Worm (Caenorhabditis elegans) whole organism, L4 larva: Measurements from ENCODE around the gene mpz-1.

Experiments
- D1046.2 ChIP-seq: fragments of 200-800 bp; sonication (Bioruptor generic); IDR thresholded peaks from 2 replicates; pipeline ENCODE4 v1.3.6; 2022; ENCODE audit warnings: missing genetic modification characterization, missing compliant biosample characterization
- F10B5.3 ChIP-seq: sonication (generic microtip); optimal IDR thresholded peaks from 2 replicates; lab custom pipeline; 2016; ENCODE audit warnings: mild to moderate bottlenecking, missing genetic modification characterization, missing compliant biosample characterization
- F44E2.7 ChIP-seq: fragments of 200-800 bp; sonication (Bioruptor generic); IDR thresholded peaks from 2 replicates; pipeline ENCODE4 v2.1.2; 2022; ENCODE audit warnings: missing genetic modification characterization, missing compliant biosample characterization
- T20F7.1 ChIP-seq: fragments of 200-800 bp; sonication (Bioruptor generic); optimal IDR thresholded peaks from 2 replicates; lab custom pipeline; 2018; ENCODE audit warnings: mild to moderate bottlenecking, missing genetic modification characterization, missing compliant biosample characterization
- T26A8.4 ChIP-seq: fragments of 200-800 bp; sonication (Bioruptor generic); IDR thresholded peaks from 2 replicates; pipeline ENCODE4 v1.3.6; 2022; ENCODE audit warnings: missing genetic modification characterization, missing compliant biosample characterization
- Y75B8A.6 ChIP-seq: fragments of 200-800 bp; sonication (Bioruptor generic); IDR thresholded peaks from 2 replicates; pipeline ENCODE4 v1.3.6; 2022; ENCODE audit warnings: missing genetic modification reagents, missing genetic modification characterization, missing compliant biosample characterization
- ZK546.5 ChIP-seq, 2 experiments: sonication (generic microtip); optimal IDR thresholded peaks; 2 replicates each; lab custom pipeline; 2017; ENCODE audit warnings: missing biosample characterization in 2 of 2, missing genetic modification characterization in 2 of 2
- ama-1 ChIP-seq: fragments of 150-350 bp; optimal IDR thresholded peaks from 2 replicates; lab custom pipeline; 2014; ENCODE audit warnings: inconsistent platforms, mixed read lengths
- arid-1 ChIP-seq: fragments of 200-800 bp; sonication (Bioruptor generic); conservative IDR thresholded peaks from 2 replicates; pipeline ENCODE4 v1.3.6; 2022; ENCODE audit warnings: missing genetic modification reagents, missing genetic modification characterization, missing compliant biosample characterization
- attf-4 ChIP-seq: sonication (generic microtip); optimal IDR thresholded peaks from 3 replicates; lab custom pipeline; 2017; ENCODE audit warnings: missing biosample characterization, missing genetic modification characterization
- ceh-28 ChIP-seq: fragments of 150-350 bp; optimal IDR thresholded peaks from 2 replicates; lab custom pipeline; 2014; ENCODE audit warnings: missing biosample characterization, missing genetic modification reagents, missing genetic modification characterization
- ces-1 ChIP-seq: fragments of 150-350 bp; sonication (generic microtip); optimal IDR thresholded peaks from 4 replicates; lab custom pipeline; 2014; ENCODE audit warnings: missing biosample characterization, missing genetic modification reagents, missing genetic modification characterization
- egl-43 ChIP-seq: fragments of 200-800 bp; sonication (Bioruptor generic); IDR thresholded peaks from 2 replicates; pipeline ENCODE4 v1.3.6; 2022; ENCODE audit warnings: missing genetic modification reagents, missing genetic modification characterization, missing compliant biosample characterization
- hlh-11 ChIP-seq: fragments of 200-800 bp; sonication (Bioruptor generic); optimal IDR thresholded peaks from 2 replicates; lab custom pipeline; 2018; ENCODE audit warnings: mild to moderate bottlenecking, missing genetic modification characterization, missing compliant biosample characterization
- hlh-30 ChIP-seq: sonication (generic microtip); optimal IDR thresholded peaks from 2 replicates; lab custom pipeline; 2017; ENCODE audit warnings: antibody characterized with exemption, mild to moderate bottlenecking, missing genetic modification characterization, missing compliant biosample characterization; ENCODE audit not compliant: insufficient read depth
- hmg-1.1 ChIP-seq: fragments of 200-800 bp; sonication (Bioruptor generic); IDR thresholded peaks from 2 replicates; pipeline ENCODE4 v1.3.6; 2022; ENCODE audit warnings: missing genetic modification reagents, missing genetic modification characterization, missing compliant biosample characterization
- lim-7 ChIP-seq: fragments of 200-800 bp; sonication (Bioruptor generic); IDR thresholded peaks from 2 replicates; pipeline ENCODE4 v1.3.6; 2022; ENCODE audit warnings: missing genetic modification characterization, missing compliant biosample characterization
- lin-1 ChIP-seq: fragments of 200-800 bp; sonication (Bioruptor generic); IDR thresholded peaks from 2 replicates; pipeline ENCODE4 v1.3.6; 2022; ENCODE audit warnings: missing genetic modification reagents, missing genetic modification characterization, missing compliant biosample characterization
- lin-15B ChIP-seq: fragments of 150-350 bp; sonication (generic microtip); optimal IDR thresholded peaks from 3 replicates; lab custom pipeline; 2014; ENCODE audit warnings: missing biosample characterization, missing genetic modification characterization
- madf-5 ChIP-seq, 2 experiments: fragments of 200-800 bp; sonication (Bioruptor generic); IDR thresholded peaks; 2 replicates each; pipeline ENCODE4 v1.3.6; 2022; ENCODE audit warnings: missing compliant biosample characterization in 2 of 2, missing genetic modification characterization in 2 of 2
- mxl-2 ChIP-seq: fragments of 200-800 bp; sonication (Bioruptor generic); conservative IDR thresholded peaks from 2 replicates; pipeline ENCODE4 v1.3.6; 2022; ENCODE audit warnings: missing genetic modification reagents, missing genetic modification characterization, missing compliant biosample characterization
- nhr-102 ChIP-seq: sonication (generic microtip); optimal IDR thresholded peaks from 2 replicates; lab custom pipeline; 2016; ENCODE audit warnings: mild to moderate bottlenecking, missing genetic modification characterization, moderate library complexity, missing compliant biosample characterization
- nhr-25 ChIP-seq: sonication (generic microtip); optimal IDR thresholded peaks from 2 replicates; lab custom pipeline; 2017; ENCODE audit warnings: missing genetic modification characterization, mild to moderate bottlenecking, missing compliant biosample characterization, antibody characterized with exemption, moderate library complexity, borderline replicate concordance; ENCODE audit not compliant: insufficient read depth
- nhr-42 ChIP-seq: fragments of 200-800 bp; sonication (Bioruptor generic); IDR thresholded peaks from 2 replicates; pipeline ENCODE4 v1.3.6; 2022; ENCODE audit warnings: missing genetic modification characterization, missing compliant biosample characterization
- nhr-48 ChIP-seq: sonication (generic microtip); optimal IDR thresholded peaks from 2 replicates; lab custom pipeline; 2016; ENCODE audit warnings: mild to moderate bottlenecking, missing genetic modification characterization, missing compliant biosample characterization
- nhr-77 ChIP-seq: fragments of 150-350 bp; optimal IDR thresholded peaks from 2 replicates; lab custom pipeline; 2014; ENCODE audit warnings: missing biosample characterization, missing genetic modification characterization
- set-16 ChIP-seq: fragments of 200-800 bp; sonication (Bioruptor generic); IDR thresholded peaks from 2 replicates; pipeline ENCODE4 v1.3.6; 2022; ENCODE audit warnings: missing genetic modification reagents, missing genetic modification characterization, missing compliant biosample characterization
- skn-1 ChIP-seq: fragments of 150-350 bp; optimal IDR thresholded peaks from 2 replicates; lab custom pipeline; 2014; ENCODE audit warnings: missing biosample characterization, missing genetic modification characterization
- snpc-4 ChIP-seq: fragments of 150-350 bp; optimal IDR thresholded peaks from 2 replicates; lab custom pipeline; 2014; ENCODE audit warnings: missing biosample characterization, missing genetic modification characterization
- tag-97 ChIP-seq: fragments of 200-800 bp; sonication (Bioruptor generic); IDR thresholded peaks from 2 replicates; pipeline ENCODE4 v1.3.6; 2022; ENCODE audit warnings: missing genetic modification characterization, missing compliant biosample characterization
- unc-130 ChIP-seq: sonication (generic microtip); optimal IDR thresholded peaks from 2 replicates; lab custom pipeline; 2016; ENCODE audit warnings: missing genetic modification reagents, missing genetic modification characterization, missing compliant biosample characterization
- unc-62 ChIP-seq, 3 experiments: fragments of 150-350 bp in 1 of 3; sonication (generic microtip); optimal IDR thresholded peaks in 2 of 3; peaks in 1 of 3; 1 replicate in 1 of 3; 2 replicates in 2 of 3; lab custom pipeline; 2014 to 2017; ENCODE audit warnings: missing biosample characterization in 3 of 3, missing genetic modification characterization in 3 of 3, missing genetic modification reagents in 3 of 3, missing genotype in 1 of 3

mpz-1 gene

DNA sequence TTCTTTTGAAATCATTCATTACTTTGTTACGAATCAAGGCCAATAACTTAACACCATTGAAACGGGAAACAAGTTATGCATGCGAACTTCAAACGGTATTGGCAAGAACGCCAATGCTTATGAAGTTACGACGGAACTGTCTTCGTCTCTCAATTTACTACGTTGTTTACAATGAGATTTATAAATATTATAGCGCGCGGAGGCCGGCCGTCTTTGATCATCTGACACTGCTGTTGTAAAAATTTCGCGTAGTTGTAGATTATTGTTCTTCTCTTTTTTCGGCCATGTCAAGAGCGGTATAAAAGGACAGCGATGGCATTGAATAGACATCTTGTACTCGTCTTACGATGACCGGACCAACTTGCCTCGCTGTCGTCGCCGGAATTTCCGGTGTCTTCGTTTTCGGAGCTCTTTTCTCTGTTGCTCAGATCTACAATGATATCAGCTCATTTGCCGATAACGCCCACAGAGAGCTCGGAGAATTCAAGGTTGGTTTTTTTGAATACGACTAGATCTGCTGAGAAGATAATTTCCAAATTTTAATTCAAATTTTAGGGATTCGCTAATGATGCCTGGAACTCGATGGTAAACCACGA lies 73.3 kb downstream of the mpz-1 start, which contains the start of gene col-39:
col-39 (plus strand) TSS at position 342 of the 596 bp plus-strand sequence.
- peak; percentile 34 for TF ChIP-seq nhr-25 (tag; lab: Kevin White, UChicago)
- TF ChIP-seq hlh-30 (tag; lab: Kevin White, UChicago) = peak; percentile 17
- peak in 1 of 2 experiments; percentile 88 for TF ChIP-seq unc-62 (GFP tag; optimal IDR thresholded peaks at IDR 0.05 in 1 of 2; lab: Kevin White, UChicago)
- no peak for TF ChIP-seq unc-62 (tag; optimal IDR thresholded peaks at IDR 0.05; lab: Kevin White, UChicago)
- no peak for TF ChIP-seq nhr-42 (GFP tag; lab: Robert Waterston, UW)
- peak in 1 of 2 experiments; percentile 95; a peak in 2 of 4 replicates for TF ChIP-seq madf-5 (GFP tag; IDR thresholded peaks at IDR 0.05; lab: Robert Waterston, UW)
- no peak for TF ChIP-seq snpc-4 (tag; lab: Kevin White, UChicago)
- peak; percentile 32 for TF ChIP-seq ama-1 (lab: Kevin White, UChicago)
- TF ChIP-seq, all 104 proteins: peak for 5

DNA sequence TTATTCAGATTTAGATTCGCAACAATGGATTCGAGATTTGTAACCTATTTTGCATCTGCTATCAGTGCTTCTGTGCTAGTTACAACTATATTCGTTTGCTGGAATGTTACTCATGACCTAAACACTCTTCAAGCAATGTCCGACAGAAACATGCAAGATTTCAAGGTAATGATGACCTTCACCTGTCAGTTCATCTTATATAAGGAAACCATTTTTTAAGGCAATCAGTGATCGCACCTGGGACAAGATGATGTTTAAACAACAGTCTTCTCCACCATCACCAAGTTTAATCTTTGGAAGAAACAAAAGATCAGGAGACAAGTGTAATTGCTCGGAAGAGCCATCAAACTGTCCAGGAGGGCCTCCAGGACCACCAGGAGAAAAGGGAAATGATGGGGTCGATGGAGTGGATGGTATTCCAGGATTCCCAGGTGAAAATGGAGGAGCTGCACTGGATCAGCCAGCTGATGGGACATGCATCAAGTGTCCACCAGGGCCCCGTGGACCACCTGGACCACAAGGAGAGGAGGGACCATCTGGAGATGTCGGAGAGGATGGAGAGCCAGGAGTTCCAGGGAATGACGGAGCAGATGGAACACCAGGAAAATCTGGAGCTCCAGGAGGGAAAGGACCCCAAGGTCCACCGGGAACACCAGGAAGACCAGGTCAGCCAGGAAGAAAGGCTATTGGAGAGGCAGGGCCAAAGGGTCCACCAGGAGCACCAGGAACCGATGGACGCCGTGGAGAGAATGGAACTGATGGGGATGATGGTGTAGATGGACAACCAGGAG lies 74.1 kb downstream of the mpz-1 start, which contains the start of gene col-79:
col-79 (plus strand) TSS at position 20 of the 791 bp plus-strand sequence.
- TF ChIP-seq unc-62 (GFP tag; optimal IDR thresholded peaks at IDR 0.05 in 1 of 2; lab: Kevin White, UChicago) = peak in 1 of 2 experiments; percentile 82
- TF ChIP-seq unc-62 (tag; optimal IDR thresholded peaks at IDR 0.05; lab: Kevin White, UChicago) = no peak
- 0 out of 2 replicates have a peak, but pooled peaks have one; percentile 10 for TF ChIP-seq D1046.2 (GFP tag; lab: Robert Waterston, UW)
- no peak for TF ChIP-seq hlh-30 (tag; lab: Kevin White, UChicago)
- peak; percentile 91 for TF ChIP-seq set-16 (GFP tag; lab: Robert Waterston, UW)

ce11 chrII:10696060-10696459 lies 81.9 kb downstream of the mpz-1 start:
- no peak for TF ChIP-seq nhr-102
- peak; percentile 60 for TF ChIP-seq ces-1 (GFP tag; lab: Kevin White, UChicago)
- TF ChIP-seq attf-4 (tag; lab: Kevin White, UChicago) = no peak
- no peak for TF ChIP-seq ZK546.5 (tag; optimal IDR thresholded peaks at IDR 0.05; lab: Kevin White, UChicago)
- no peak for TF ChIP-seq ceh-28 (tag; lab: Kevin White, UChicago)

- TF ChIP-seq lim-7 (GFP tag; lab: Robert Waterston, UW) (no peak), nhr-77 (tag; lab: Kevin White, UChicago) (no peak), nhr-48 (tag; lab: Kevin White, UChicago) (no peak), madf-5 (GFP tag; IDR thresholded peaks at IDR 0.05; lab: Robert Waterston, UW) (no peak), unc-130 (GFP tag; lab: Kevin White, UChicago) (no peak), lin-1 (GFP tag; lab: Robert Waterston, UW) (no peak), egl-43 (no peak), tag-97 (no peak), skn-1 (tag; lab: Kevin White, UChicago) (no peak), Y75B8A.6 (GFP tag; lab: Robert Waterston, UW) (no peak), T20F7.1 (GFP tag; lab: Kevin White, UChicago) (no peak), F10B5.3 (tag; lab: Kevin White, UChicago) (no peak), mxl-2 (GFP tag; lab: Robert Waterston, UW) (no peak), lin-15B (tag; lab: Kevin White, UChicago) (no peak), hlh-11 (tag; lab: Kevin White, UChicago) (no peak), hmg-1.1 (GFP tag; lab: Robert Waterston, UW) (no peak), arid-1 (GFP tag; lab: Robert Waterston, UW) (no peak), ZK546.5 (tag; optimal IDR thresholded peaks at IDR 0.05; lab: Kevin White, UChicago) (no peak), T26A8.4 (GFP tag; lab: Robert Waterston, UW) (no peak), F44E2.7 (no peak)
Observed at ce11 chrII:10694713-10695112, 83.2 kb downstream of the mpz-1 start, which contains the start of gene lgc-57. Gene lgc-57, plus strand, starts transcription at chrII:10695013.
